Fruit fly (Drosophila melanogaster) whole organism, adult: ENCODE measurements around the gene CG3792.
A peak's percentile ranks its signal among the peaks of the same experiment; 100 is the strongest.

Source experiments
- CG11617 ChIP-seq: fragments of 200-800 bp; sonication (Bioruptor generic); optimal IDR thresholded peaks from 2 replicates; lab custom pipeline; 2017; ENCODE audit warnings: mild to moderate bottlenecking, missing biosample characterization, missing genetic modification reagents, missing genetic modification characterization
- CG12768 ChIP-seq: fragments of 200-800 bp; sonication (Bioruptor generic); optimal IDR thresholded peaks from 2 replicates; lab custom pipeline; 2017; ENCODE audit warnings: missing biosample characterization, missing genetic modification characterization, mild to moderate bottlenecking, moderate library complexity, missing genetic modification reagents
- CG14711 ChIP-seq: fragments of 200-800 bp; sonication (Bioruptor generic); optimal IDR thresholded peaks from 2 replicates; lab custom pipeline; 2018; ENCODE audit warnings: missing biosample characterization, mild to moderate bottlenecking, missing genetic modification characterization, moderate library complexity
- CG1620 ChIP-seq: fragments of 200-800 bp; sonication (Bioruptor generic); optimal IDR thresholded peaks from 2 replicates; lab custom pipeline; 2016; ENCODE audit warnings: missing biosample characterization, missing genetic modification characterization
- CG33017 ChIP-seq: fragments of 200-800 bp; sonication (Bioruptor generic); optimal IDR thresholded peaks from 2 replicates; lab custom pipeline; 2018; ENCODE audit warnings: missing biosample characterization, mild to moderate bottlenecking, missing genetic modification characterization, moderate library complexity
- CG5204 ChIP-seq: fragments of 200-800 bp; sonication (Bioruptor generic); optimal IDR thresholded peaks from 2 replicates; lab custom pipeline; 2016; ENCODE audit warnings: missing biosample characterization, missing genetic modification characterization
- CG7045 ChIP-seq: fragments of 200-800 bp; sonication (Bioruptor generic); optimal IDR thresholded peaks from 2 replicates; lab custom pipeline; 2017; ENCODE audit warnings: missing biosample characterization, mild to moderate bottlenecking, missing genetic modification characterization
- CG7101 ChIP-seq: fragments of 200-800 bp; sonication (Bioruptor generic); optimal IDR thresholded peaks from 2 replicates; lab custom pipeline; 2018; ENCODE audit warnings: missing biosample characterization, mild to moderate bottlenecking, missing genetic modification characterization, moderate library complexity
- Clk ChIP-seq: fragments of 200-800 bp; sonication (Bioruptor generic); optimal IDR thresholded peaks from 2 replicates; lab custom pipeline; 2017; ENCODE audit warnings: missing biosample characterization, missing genetic modification characterization
- Crg-1 ChIP-seq: fragments of 200-800 bp; sonication (Bioruptor generic); optimal IDR thresholded peaks from 2 replicates; lab custom pipeline; 2016; ENCODE audit warnings: missing biosample characterization, missing genetic modification characterization
- Hr96 ChIP-seq: fragments of 200-800 bp; sonication (Bioruptor generic); optimal IDR thresholded peaks from 2 replicates; lab custom pipeline; 2016; ENCODE audit warnings: missing biosample characterization, missing genetic modification characterization
- Mnt ChIP-seq: fragments of 200-800 bp; sonication (Bioruptor generic); optimal IDR thresholded peaks from 2 replicates; lab custom pipeline; 2016; ENCODE audit warnings: missing biosample characterization, mild to moderate bottlenecking, missing genetic modification characterization
- bab1 ChIP-seq: fragments of 200-800 bp; sonication (Bioruptor generic); optimal IDR thresholded peaks from 3 replicates; lab custom pipeline; 2019; ENCODE audit warnings: missing biosample characterization, mild to moderate bottlenecking, missing genetic modification characterization, moderate library complexity
- cic ChIP-seq: fragments of 200-800 bp; sonication (Bioruptor generic); optimal IDR thresholded peaks from 2 replicates; lab custom pipeline; 2017; ENCODE audit warnings: missing biosample characterization, mild to moderate bottlenecking, missing genetic modification characterization, moderate library complexity
- cnc ChIP-seq, 2 experiments: fragments of >200 bp; optimal IDR thresholded peaks; 2 replicates each; lab custom pipeline; 2017
- kay ChIP-seq: fragments of 200-800 bp; sonication (Bioruptor generic); peaks from one replicate; lab custom pipeline; 2016; ENCODE audit warnings: missing biosample characterization, missing genetic modification characterization, borderline replicate concordance
- ovo ChIP-seq: fragments of 200-800 bp; sonication (Bioruptor generic); optimal IDR thresholded peaks from 2 replicates; lab custom pipeline; 2016; ENCODE audit warnings: missing biosample characterization, missing genetic modification characterization
- pad ChIP-seq: fragments of 200-800 bp; sonication (Bioruptor generic); optimal IDR thresholded peaks from 3 replicates; lab custom pipeline; 2017; ENCODE audit warnings: missing biosample characterization, missing genetic modification characterization, mild to moderate bottlenecking, moderate library complexity, missing genetic modification reagents
- tj ChIP-seq: fragments of 200-800 bp; sonication (Bioruptor generic); optimal IDR thresholded peaks from 3 replicates; lab custom pipeline; 2017; ENCODE audit warnings: missing biosample characterization, mild to moderate bottlenecking, missing genetic modification characterization, moderate library complexity
- toe ChIP-seq: fragments of 200-800 bp; sonication (Bioruptor generic); optimal IDR thresholded peaks from 2 replicates; lab custom pipeline; 2016; ENCODE audit warnings: missing biosample characterization, missing genetic modification characterization

CG3792 gene

dm6 chr2L:4995010-4995836 lies 18.1 kb downstream of the CG3792 start:
- TF ChIP-seq CG14711 = no peak
- no peak for TF ChIP-seq CG33017 (tag; lab: Kevin White, UChicago)
- no peak for TF ChIP-seq CG5204 (GFP tag; lab: Kevin White, UChicago)
- TF ChIP-seq Crg-1 (GFP tag; lab: Kevin White, UChicago) = no peak
- TF ChIP-seq pad (GFP tag; lab: Kevin White, UChicago) = no peak
- no peak for TF ChIP-seq cic (GFP tag; lab: Kevin White, UChicago)
- TF ChIP-seq Mnt (GFP tag; lab: Kevin White, UChicago) = no peak
- TF ChIP-seq bab1 (GFP tag; lab: Kevin White, UChicago) = no peak
- TF ChIP-seq CG12768 (GFP tag; lab: Kevin White, UChicago) = no peak
- no peak for TF ChIP-seq CG7101 (tag; lab: Kevin White, UChicago)
- TF ChIP-seq Hr96 (GFP tag; lab: Kevin White, UChicago) = no peak
- TF ChIP-seq Clk (GFP tag; lab: Kevin White, UChicago) = no peak
- no peak for TF ChIP-seq ovo (GFP tag; lab: Kevin White, UChicago)
- no peak for TF ChIP-seq CG7045
- no peak for TF ChIP-seq CG11617 (GFP tag; lab: Kevin White, UChicago)
- no peak for TF ChIP-seq cnc (optimal IDR thresholded peaks at IDR 0.05; lab: Kevin White, UChicago)
- no peak for TF ChIP-seq kay (GFP tag; lab: Kevin White, UChicago)

dm6 chr2L:4995837-4996136 lies 18.7 kb downstream of the CG3792 start:
- TF ChIP-seq bab1 (GFP tag; lab: Kevin White, UChicago) (no peak), CG33017 (tag; lab: Kevin White, UChicago) (no peak), CG7101 (tag; lab: Kevin White, UChicago) (no peak), Mnt (GFP tag; lab: Kevin White, UChicago) (no peak), CG11617 (GFP tag; lab: Kevin White, UChicago) (no peak)

- TF ChIP-seq tj (GFP tag; lab: Kevin White, UChicago) (peak; percentile 82), CG14711 (no peak)
These were observed 19.3 kb downstream of the CG3792 start for dm6 chr2L:4996283-4996922.

DNA sequence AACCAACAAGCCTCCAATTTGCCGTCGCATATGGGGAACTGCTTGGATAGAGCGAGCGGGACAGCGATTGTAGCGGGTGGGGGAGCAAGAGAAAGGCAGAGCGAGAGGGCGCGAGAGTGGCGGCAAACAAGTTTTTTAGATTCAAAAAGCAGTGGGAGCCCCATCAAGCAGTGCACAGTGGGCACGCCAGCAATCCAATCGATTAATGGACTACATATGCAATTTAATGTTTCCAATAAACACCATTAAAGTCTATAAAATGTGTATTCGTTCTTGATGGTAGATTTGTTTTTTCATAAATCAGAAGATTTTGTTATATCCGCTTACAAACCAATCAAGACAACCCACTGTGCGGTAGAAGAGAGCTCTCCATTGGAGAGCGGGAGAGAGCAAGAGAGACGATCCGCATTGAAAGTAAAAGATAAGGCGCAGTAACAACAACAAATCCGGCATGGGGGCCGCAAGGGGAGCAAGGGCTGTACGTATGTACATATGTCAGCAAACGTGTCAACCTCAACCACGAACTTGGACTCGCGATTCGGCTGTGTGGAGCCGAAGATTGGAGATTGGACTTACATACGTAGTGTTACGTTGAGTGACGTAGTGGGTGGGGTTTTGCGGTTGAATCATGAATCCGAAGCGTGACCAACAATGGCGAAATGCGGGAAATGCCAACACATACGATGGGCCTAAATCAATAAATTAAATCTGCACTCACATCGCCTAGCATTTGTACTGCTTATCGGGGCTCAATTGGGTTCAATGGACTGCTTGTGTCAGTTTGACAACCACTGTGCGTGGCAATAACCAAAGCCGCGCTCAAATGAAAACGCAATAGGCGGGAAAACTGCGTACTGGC lies 20.5 kb downstream of the CG3792 start:
- TF ChIP-seq CG7045 (peak; percentile 94), toe (peak; percentile 51), CG11617 (GFP tag; lab: Kevin White, UChicago) (peak; percentile 94), CG14711 (peak; percentile 91), ovo (GFP tag; lab: Kevin White, UChicago) (peak; percentile 84), Hr96 (GFP tag; lab: Kevin White, UChicago) (peak; percentile 96), tj (GFP tag; lab: Kevin White, UChicago) (peak; percentile 81), Clk (GFP tag; lab: Kevin White, UChicago) (peak; percentile 90), cic (GFP tag; lab: Kevin White, UChicago) (peak; percentile 95), CG12768 (GFP tag; lab: Kevin White, UChicago) (peak; percentile 93), Mnt (GFP tag; lab: Kevin White, UChicago) (peak; percentile 79), kay (GFP tag; lab: Kevin White, UChicago) (peak; percentile 47), CG5204 (GFP tag; lab: Kevin White, UChicago) (no peak), CG7101 (tag; lab: Kevin White, UChicago) (peak; percentile 95), CG33017 (tag; lab: Kevin White, UChicago) (peak; percentile 93), CG1620 (GFP tag; lab: Kevin White, UChicago) (peak; percentile 92), cnc (optimal IDR thresholded peaks at IDR 0.05; lab: Kevin White, UChicago) (no peak), bab1 (GFP tag; lab: Kevin White, UChicago) (peak; percentile 92), pad (GFP tag; lab: Kevin White, UChicago) (peak; percentile 95), Crg-1 (GFP tag; lab: Kevin White, UChicago) (peak; percentile 79)

dm6 chr2L:4998260-4998560 lies 21.1 kb downstream of the CG3792 start:
- no peak for TF ChIP-seq CG1620 (GFP tag; lab: Kevin White, UChicago)
- TF ChIP-seq CG14711 = no peak
- no peak for TF ChIP-seq tj (GFP tag; lab: Kevin White, UChicago)

dm6 chr2L:4998571-4999191 lies 21.6 kb downstream of the CG3792 start:
- TF ChIP-seq CG33017 (tag; lab: Kevin White, UChicago) (no peak), kay (GFP tag; lab: Kevin White, UChicago) (peak; percentile 79), cic (GFP tag; lab: Kevin White, UChicago) (peak; percentile 8)
